Worm (Caenorhabditis elegans): ENCODE measurements around the gene F07H5.10.

DNA sequence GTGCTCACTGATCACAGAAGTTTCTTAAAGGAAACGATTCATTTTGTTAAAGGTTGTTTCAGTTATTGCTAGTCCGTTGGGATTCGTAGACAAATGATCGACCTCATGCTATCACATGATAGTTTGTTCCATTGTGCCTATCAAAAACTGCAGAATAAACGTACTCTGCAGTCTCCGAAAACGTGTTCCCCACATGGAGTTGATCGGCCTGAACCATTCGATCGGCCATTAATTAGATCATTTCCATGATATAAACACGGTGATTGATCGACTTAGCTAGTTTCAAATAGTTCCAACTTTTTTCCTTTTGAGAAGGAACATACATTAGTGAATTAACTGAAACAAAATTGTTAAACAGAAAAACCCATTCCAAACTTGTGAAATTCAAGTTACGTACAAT lies 14.3 kb upstream of the F07H5.10 start:
- peak; percentile 45 for TF ChIP-seq nhr-6 (tag; optimal IDR thresholded peaks at IDR 0.05)
- TF ChIP-seq skn-1 (tag; optimal IDR thresholded peaks at IDR 0.05): no peak
- TF ChIP-seq nhr-21 (tag; optimal IDR thresholded peaks at IDR 0.05): peak; percentile 92
- TF ChIP-seq mab-5 (tag; optimal IDR thresholded peaks at IDR 0.05): no peak
- TF ChIP-seq snpc-4 (tag; optimal IDR thresholded peaks at IDR 0.05): no peak
- no peak for TF ChIP-seq fos-1 (tag; optimal IDR thresholded peaks at IDR 0.05)
- no peak for TF ChIP-seq zag-1 (tag; optimal IDR thresholded peaks at IDR 0.05)
- no peak for TF ChIP-seq ama-1 (optimal IDR thresholded peaks at IDR 0.05)
- TF ChIP-seq aly-2 (tag; optimal IDR thresholded peaks at IDR 0.05): no peak
- TF ChIP-seq nhr-23 (tag; optimal IDR thresholded peaks at IDR 0.05): no peak
- no peak for TF ChIP-seq nhr-129 (tag; optimal IDR thresholded peaks at IDR 0.05)
- TF ChIP-seq unc-62 (GFP tag; optimal IDR thresholded peaks at IDR 0.05): no peak
- no peak for TF ChIP-seq dmd-4 (tag; optimal IDR thresholded peaks at IDR 0.05)
